Worm (Caenorhabditis elegans): ENCODE results near the gene F02D10.6.

The F02D10.6 gene

ce11 chrX:13471855-13472254 is 20.4 kb upstream of the F02D10.6 start, which contains the start of gene tre-4:
tre-4 (plus strand) TSS chrX:13472155.
- TF ChIP-seq tra-4 (tag; optimal IDR thresholded peaks at IDR 0.05) (no peak), scrt-1 (GFP tag; IDR thresholded peaks at IDR 0.05) (no peak), B0310.2 (tag; optimal IDR thresholded peaks at IDR 0.05) (no peak), tbx-11 (GFP tag; IDR thresholded peaks at IDR 0.05) (no peak), flt-1 (GFP tag; IDR thresholded peaks at IDR 0.05) (no peak), ets-7 (tag; optimal IDR thresholded peaks at IDR 0.05) (no peak), hmbx-1 (tag; optimal IDR thresholded peaks at IDR 0.05) (no peak), hnd-1 (tag; optimal IDR thresholded peaks at IDR 0.05) (no peak), ama-1 (optimal IDR thresholded peaks at IDR 0.05) (no peak), ceh-13 (GFP tag; optimal IDR thresholded peaks at IDR 0.05) (no peak), F13C5.2 (tag; optimal IDR thresholded peaks at IDR 0.05) (no peak), hmg-4 (GFP tag; optimal IDR thresholded peaks at IDR 0.05) (no peak), pes-1 (GFP tag; IDR thresholded peaks at IDR 0.05) (no peak), tbx-37 (GFP tag; conservative IDR thresholded peaks at IDR 0.05) (no peak), sea-1 (GFP tag; conservative IDR thresholded peaks at IDR 0.05) (no peak), aly-1 (tag; optimal IDR thresholded peaks at IDR 0.05) (no peak), ceh-36 (tag; optimal IDR thresholded peaks at IDR 0.05) (no peak)

ce11 chrX:13469907-13470647 is 18.6 kb upstream of the F02D10.6 start:
- TF ChIP-seq aly-1 (tag; optimal IDR thresholded peaks at IDR 0.05) (peak; percentile 24), F13C5.2 (tag; optimal IDR thresholded peaks at IDR 0.05) (no peak)

ce11 chrX:13469047-13469633 is 17.7 kb upstream of the F02D10.6 start, which contains the start of gene col-184:
col-184 (plus strand) TSS chrX:13469455.
- TF ChIP-seq tbx-37 (GFP tag; conservative IDR thresholded peaks at IDR 0.05) (no peak), sea-1 (GFP tag; conservative IDR thresholded peaks at IDR 0.05) (no peak), F13C5.2 (tag; optimal IDR thresholded peaks at IDR 0.05) (no peak)

- TF ChIP-seq tbx-11 (GFP tag; IDR thresholded peaks at IDR 0.05) (no peak), pes-1 (GFP tag; IDR thresholded peaks at IDR 0.05) (no peak), tbx-37 (GFP tag; conservative IDR thresholded peaks at IDR 0.05) (no peak), tra-4 (tag; optimal IDR thresholded peaks at IDR 0.05) (no peak)
These were observed 15.7 kb upstream of the F02D10.6 start, which contains the start of gene col-183 for ce11 chrX:13466926-13467866. col-183 (minus strand) TSS chrX:13467764.

ce11 chrX:13463793-13464192 is 12.3 kb upstream of the F02D10.6 start, which contains the start of gene F02D10.2:
F02D10.2 (minus strand) TSS chrX:13463893.
- TF ChIP-seq sea-1 (GFP tag; conservative IDR thresholded peaks at IDR 0.05) (no peak), hmg-4 (GFP tag; optimal IDR thresholded peaks at IDR 0.05) (no peak), B0310.2 (tag; optimal IDR thresholded peaks at IDR 0.05) (no peak), ets-7 (tag; optimal IDR thresholded peaks at IDR 0.05) (no peak), tbx-11 (GFP tag; IDR thresholded peaks at IDR 0.05) (no peak), F13C5.2 (tag; optimal IDR thresholded peaks at IDR 0.05) (no peak), ceh-36 (tag; optimal IDR thresholded peaks at IDR 0.05) (no peak), hnd-1 (tag; optimal IDR thresholded peaks at IDR 0.05) (no peak), ceh-13 (GFP tag; optimal IDR thresholded peaks at IDR 0.05) (no peak)

- no peak for TF ChIP-seq ceh-36 (tag; optimal IDR thresholded peaks at IDR 0.05)
These were observed 11.0 kb upstream of the F02D10.6 start, which contains the start of gene F02D10.3 for ce11 chrX:13462519-13462918. F02D10.3 (minus strand) TSS chrX:13462619.

- TF ChIP-seq tbx-11 (GFP tag; IDR thresholded peaks at IDR 0.05): no peak
- TF ChIP-seq hnd-1 (tag; optimal IDR thresholded peaks at IDR 0.05): no peak
- no peak for TF ChIP-seq hmg-4 (GFP tag; optimal IDR thresholded peaks at IDR 0.05)
- TF ChIP-seq ets-7 (tag; optimal IDR thresholded peaks at IDR 0.05): no peak
- no peak for TF ChIP-seq flt-1 (GFP tag; IDR thresholded peaks at IDR 0.05)
- no peak for TF ChIP-seq ceh-36 (tag; optimal IDR thresholded peaks at IDR 0.05)
- no peak for TF ChIP-seq ama-1 (optimal IDR thresholded peaks at IDR 0.05)
- no peak for TF ChIP-seq ceh-13 (GFP tag; optimal IDR thresholded peaks at IDR 0.05)
- TF ChIP-seq scrt-1 (GFP tag; IDR thresholded peaks at IDR 0.05): no peak
- TF ChIP-seq tbx-37 (GFP tag; conservative IDR thresholded peaks at IDR 0.05): no peak
- TF ChIP-seq sea-1 (GFP tag; conservative IDR thresholded peaks at IDR 0.05): no peak
- no peak for TF ChIP-seq F13C5.2 (tag; optimal IDR thresholded peaks at IDR 0.05)
- TF ChIP-seq aly-1 (tag; optimal IDR thresholded peaks at IDR 0.05): no peak
- no peak for TF ChIP-seq pes-1 (GFP tag; IDR thresholded peaks at IDR 0.05)
- no peak for TF ChIP-seq tra-4 (tag; optimal IDR thresholded peaks at IDR 0.05)
- no peak for TF ChIP-seq hmbx-1 (tag; optimal IDR thresholded peaks at IDR 0.05)
- TF ChIP-seq B0310.2 (tag; optimal IDR thresholded peaks at IDR 0.05): no peak
These were observed 5.0 kb upstream of the F02D10.6 start, which contains the start of gene flr-1 for ce11 chrX:13456442-13456841. flr-1 (minus strand) TSS chrX:13456542.

Measured in whole organism, early embryonic.